Fruit fly (Drosophila melanogaster) whole organism, prepupa: Measurements from ENCODE around the gene CG7084.

Experiments used
- Blimp-1 ChIP-seq: fragments of 200-800 bp; sonication (Bioruptor generic); optimal IDR thresholded peaks from 3 replicates; lab custom pipeline; 2017; ENCODE audit warnings: missing biosample characterization, missing genetic modification characterization, mild to moderate bottlenecking, moderate library complexity, missing genetic modification reagents
- CG11762 ChIP-seq: fragments of 200-800 bp; sonication (Bioruptor generic); optimal IDR thresholded peaks from 3 replicates; lab custom pipeline; 2016; ENCODE audit warnings: missing biosample characterization, missing genetic modification characterization; ENCODE audit not compliant: insufficient read depth
- CG1621 ChIP-seq: fragments of 200-800 bp; sonication (Bioruptor generic); optimal IDR thresholded peaks from 3 replicates; lab custom pipeline; 2018; ENCODE audit warnings: missing biosample characterization, mild to moderate bottlenecking, missing genetic modification characterization
- CG3032 ChIP-seq: fragments of 200-800 bp; optimal IDR thresholded peaks from 2 replicates; lab custom pipeline; 2019; ENCODE audit warnings: missing biosample characterization, mild to moderate bottlenecking, missing genetic modification characterization, moderate library complexity
- CG32006 ChIP-seq: fragments of 200-800 bp; sonication (Bioruptor generic); optimal IDR thresholded peaks from 3 replicates; lab custom pipeline; 2017; ENCODE audit warnings: missing biosample characterization, mild to moderate bottlenecking, missing genetic modification characterization
- CG34406 ChIP-seq: fragments of 200-800 bp; sonication (Bioruptor generic); optimal IDR thresholded peaks from 3 replicates; lab custom pipeline; 2016; ENCODE audit warnings: missing biosample characterization, missing genetic modification characterization
- CG3919 ChIP-seq: fragments of 200-800 bp; sonication (Bioruptor generic); optimal IDR thresholded peaks from 3 replicates; lab custom pipeline; 2016; ENCODE audit warnings: missing biosample characterization, missing genetic modification characterization
- CG4318 ChIP-seq: fragments of 200-800 bp; sonication (Bioruptor generic); optimal IDR thresholded peaks from 3 replicates; lab custom pipeline; 2017; ENCODE audit warnings: missing biosample characterization, mild to moderate bottlenecking, missing genetic modification characterization
- CG6163 ChIP-seq: fragments of 200-800 bp; sonication (Bioruptor generic); IDR thresholded peaks from 3 replicates; pipeline ENCODE4 v1.3.6; 2022; ENCODE audit warnings: missing biosample characterization, missing genetic modification characterization
- CG6276 ChIP-seq: fragments of 200-800 bp; sonication (Bioruptor generic); optimal IDR thresholded peaks from 2 replicates; lab custom pipeline; 2017; ENCODE audit warnings: missing biosample characterization, mild to moderate bottlenecking, missing genetic modification characterization
- CG6792 ChIP-seq: fragments of 200-800 bp; sonication (Bioruptor generic); optimal IDR thresholded peaks from 3 replicates; lab custom pipeline; 2016; ENCODE audit warnings: missing biosample characterization, missing genetic modification characterization
- CG6854 ChIP-seq: fragments of 200-800 bp; sonication (Bioruptor generic); optimal IDR thresholded peaks from 2 replicates; lab custom pipeline; 2017; ENCODE audit warnings: missing biosample characterization, mild to moderate bottlenecking, missing genetic modification characterization
- CG9139 ChIP-seq: fragments of 200-800 bp; sonication (Bioruptor generic); optimal IDR thresholded peaks from 3 replicates; lab custom pipeline; 2017; ENCODE audit warnings: missing biosample characterization, mild to moderate bottlenecking, missing genetic modification characterization
- Eip75B ChIP-seq: fragments of 200-800 bp; sonication (Bioruptor generic); optimal IDR thresholded peaks from 3 replicates; lab custom pipeline; 2016; ENCODE audit warnings: missing biosample characterization, missing genetic modification characterization
- Eip78C ChIP-seq: fragments of 200-800 bp; sonication (Bioruptor generic); peaks from one replicate; lab custom pipeline; 2016; ENCODE audit warnings: missing biosample characterization, missing genetic modification characterization
- Ets21C ChIP-seq: fragments of 200-800 bp; sonication (Bioruptor generic); optimal IDR thresholded peaks from 3 replicates; lab custom pipeline; 2016; ENCODE audit warnings: missing biosample characterization, missing genetic modification characterization
- Gug ChIP-seq: fragments of 200-800 bp; sonication (Bioruptor generic); IDR thresholded peaks from 2 replicates; pipeline ENCODE4 v1.3.6; 2022; ENCODE audit warnings: missing biosample characterization, missing genetic modification characterization
- Hr38 ChIP-seq: sonication (Bioruptor generic); optimal IDR thresholded peaks from 2 replicates; lab custom pipeline; 2016; ENCODE audit warnings: missing biosample characterization, missing genetic modification characterization
- Hr39 ChIP-seq: fragments of 200-800 bp; sonication (Bioruptor generic); optimal IDR thresholded peaks from 2 replicates; lab custom pipeline; 2016; ENCODE audit warnings: missing biosample characterization, missing genetic modification characterization
- Hr4 ChIP-seq: fragments of 200-800 bp; sonication (Bioruptor generic); optimal IDR thresholded peaks from 3 replicates; lab custom pipeline; 2016; ENCODE audit warnings: missing biosample characterization, missing genetic modification characterization
- Smox ChIP-seq: fragments of 200-800 bp; sonication (Bioruptor generic); optimal IDR thresholded peaks from 3 replicates; lab custom pipeline; 2016; ENCODE audit warnings: missing biosample characterization, missing genetic modification characterization
- Sox102F ChIP-seq: fragments of 200-800 bp; sonication (Bioruptor generic); optimal IDR thresholded peaks from 2 replicates; lab custom pipeline; 2016; ENCODE audit warnings: missing biosample characterization, mild to moderate bottlenecking, missing genetic modification characterization
- Sox14 ChIP-seq: fragments of 200-800 bp; sonication (Bioruptor generic); optimal IDR thresholded peaks from 3 replicates; lab custom pipeline; 2016; ENCODE audit warnings: missing biosample characterization, missing genetic modification characterization
- Sox15 ChIP-seq: fragments of 200-800 bp; sonication (Bioruptor generic); optimal IDR thresholded peaks from 3 replicates; lab custom pipeline; 2016; ENCODE audit warnings: missing biosample characterization, missing genetic modification characterization
- achi ChIP-seq: fragments of 200-800 bp; sonication (Bioruptor generic); optimal IDR thresholded peaks from 3 replicates; lab custom pipeline; 2016; ENCODE audit warnings: missing biosample characterization, missing genetic modification characterization
- dac ChIP-seq: fragments of 200-800 bp; sonication (Bioruptor generic); optimal IDR thresholded peaks from 2 replicates; lab custom pipeline; 2017; ENCODE audit warnings: missing biosample characterization, mild to moderate bottlenecking, missing genetic modification characterization
- dsx ChIP-seq: fragments of 200-800 bp; optimal IDR thresholded peaks from 3 replicates; lab custom pipeline; 2019; ENCODE audit warnings: missing biosample characterization, mild to moderate bottlenecking, missing genetic modification characterization, moderate library complexity; ENCODE audit not compliant: poor library complexity, severe bottlenecking
- fd59A ChIP-seq: fragments of 200-800 bp; sonication (Bioruptor generic); optimal IDR thresholded peaks from 2 replicates; lab custom pipeline; 2017; ENCODE audit warnings: missing biosample characterization, mild to moderate bottlenecking, missing genetic modification characterization, missing genetic modification reagents
- lz ChIP-seq: fragments of 200-800 bp; sonication (Bioruptor generic); optimal IDR thresholded peaks from 3 replicates; lab custom pipeline; 2016; ENCODE audit warnings: missing biosample characterization, missing genetic modification characterization
- pdm3 ChIP-seq: fragments of 200-800 bp; sonication (Bioruptor generic); optimal IDR thresholded peaks from 3 replicates; lab custom pipeline; 2016; ENCODE audit warnings: missing biosample characterization, missing genetic modification characterization
- salr ChIP-seq, 2 experiments: fragments of 200-800 bp; sonication (Bioruptor generic); optimal IDR thresholded peaks; 3 replicates each; lab custom pipeline; 2016 to 2018; ENCODE audit warnings: missing biosample characterization in 2 of 2, missing genetic modification characterization in 2 of 2, mild to moderate bottlenecking in 1 of 2
- svp ChIP-seq: fragments of 200-800 bp; sonication (Bioruptor generic); peaks from one replicate; lab custom pipeline; 2016; ENCODE audit warnings: missing biosample characterization, missing genetic modification characterization
- topi ChIP-seq: fragments of 200-800 bp; sonication (Bioruptor generic); optimal IDR thresholded peaks from 3 replicates; lab custom pipeline; 2016; ENCODE audit warnings: missing biosample characterization, missing genetic modification characterization

The CG7084 gene

dm6 chr3R:22328665-22329350 lies 30.2 kb downstream of the CG7084 start, which contains the start of gene CG7080 (continued):
- TF ChIP-seq Hr39 (no peak), CG1621 (tag; lab: Kevin White, UChicago) (no peak), CG6792 (peak; percentile 38), Blimp-1 (GFP tag; lab: Kevin White, UChicago) (peak; percentile 2), topi (GFP tag; lab: Kevin White, UChicago) (peak; percentile 40), lz (no peak), CG6854 (GFP tag; lab: Kevin White, UChicago) (no peak), salr (GFP tag; optimal IDR thresholded peaks at IDR 0.05; lab: Kevin White, UChicago) (no peak), pdm3 (GFP tag; lab: Kevin White, UChicago) (peak; percentile 35), CG6163 (no peak; the same call in 2 of the 3 replicates), achi (GFP tag; lab: Kevin White, UChicago) (peak; percentile 12), CG3919 (peak; percentile 31), CG9139 (no peak), CG11762 (GFP tag; lab: Kevin White, UChicago) (no peak), svp (GFP tag; lab: Kevin White, UChicago) (peak; percentile 80), dac (no peak), CG4318 (GFP tag; lab: Kevin White, UChicago) (no peak), Eip75B (GFP tag; lab: Kevin White, UChicago) (peak; percentile 6), CG32006 (GFP tag; lab: Kevin White, UChicago) (peak; percentile 20), CG34406 (GFP tag; lab: Kevin White, UChicago) (peak; percentile 43), Sox14 (GFP tag; lab: Kevin White, UChicago) (no peak), Gug (no peak)
- TF ChIP-seq, all 60 proteins: peak for 22

DNA sequence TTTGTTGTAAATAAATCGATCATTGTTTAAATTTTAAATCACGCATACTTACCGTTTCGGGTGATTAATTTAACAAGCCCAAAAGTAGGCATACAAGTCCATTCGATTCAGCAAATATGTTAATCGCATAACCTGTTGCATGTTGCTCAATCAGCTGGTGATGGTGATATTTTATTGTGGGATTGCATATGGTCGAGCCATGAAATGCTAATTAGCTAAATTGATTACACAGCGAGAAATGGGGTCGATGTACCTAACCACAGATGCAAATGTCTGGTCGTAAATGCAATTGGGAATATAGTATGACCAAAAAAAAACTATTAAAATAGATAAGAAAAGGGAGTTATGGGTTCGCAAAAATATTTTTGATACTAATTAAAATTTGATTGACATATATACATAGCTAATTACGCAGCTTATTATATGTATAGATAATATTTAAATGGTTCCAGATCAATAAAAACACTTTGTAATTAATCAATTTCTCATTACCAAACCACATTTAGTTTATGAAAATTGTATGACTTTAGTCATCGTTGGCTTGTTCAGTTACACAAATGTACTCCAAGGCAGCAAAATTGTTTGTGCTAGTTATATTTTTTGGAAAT lies 32.0 kb downstream of the CG7084 start, which contains the start of gene CG33721:
Gene CG33721 (plus strand): TSS at position 558 of the 608 bp plus-strand sequence.
- TF ChIP-seq Eip78C (GFP tag; lab: Kevin White, UChicago) = peak; percentile 1
- no peak for TF ChIP-seq CG6163

dm6 chr3R:22331691-22332090 lies 33.1 kb downstream of the CG7084 start, which contains the start of gene CG13862:
CG13862 (plus strand) TSS chr3R:22331991.
- TF ChIP-seq Hr4 (no peak), dsx (GFP tag; lab: Kevin White, UChicago) (no peak), Smox (no peak)

DNA sequence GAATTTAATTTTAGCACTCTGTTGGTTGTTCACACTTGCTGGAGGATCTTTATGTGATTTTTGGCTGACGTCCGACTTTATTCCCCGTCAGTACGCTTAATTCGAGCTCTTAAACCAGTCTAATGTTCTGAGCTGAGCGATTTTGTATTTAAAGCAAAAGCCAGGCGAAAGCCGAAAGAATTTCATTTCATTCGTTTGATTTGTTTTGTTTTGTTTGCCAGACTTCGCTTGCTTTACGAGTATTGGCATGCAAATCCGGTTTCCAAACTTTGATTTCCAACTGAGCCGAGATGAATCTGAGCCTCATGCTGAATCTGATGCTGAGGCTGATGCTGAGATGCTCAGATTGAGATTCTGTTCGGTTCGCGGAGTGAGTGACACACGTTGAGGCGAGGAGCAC lies 35.4 kb downstream of the CG7084 start, which contains the start of gene CG5391:
Gene CG5391 (minus strand): TSS at position 101 of the 400 bp plus-strand sequence.
- no peak for TF ChIP-seq Blimp-1 (GFP tag; lab: Kevin White, UChicago)
- no peak for TF ChIP-seq Hr39
- TF ChIP-seq svp (GFP tag; lab: Kevin White, UChicago) = no peak
- no peak for TF ChIP-seq CG34406 (GFP tag; lab: Kevin White, UChicago)
- TF ChIP-seq Sox102F (GFP tag; lab: Kevin White, UChicago) = no peak
- no peak for TF ChIP-seq Hr38 (GFP tag; lab: Kevin White, UChicago)
- no peak for TF ChIP-seq Ets21C (GFP tag; lab: Kevin White, UChicago)
- no peak for TF ChIP-seq CG3032 (tag; lab: Kevin White, UChicago)
- TF ChIP-seq CG6163 = no peak
- TF ChIP-seq fd59A (GFP tag; lab: Kevin White, UChicago) = no peak
- no peak for TF ChIP-seq achi (GFP tag; lab: Kevin White, UChicago)
- TF ChIP-seq salr (GFP tag; optimal IDR thresholded peaks at IDR 0.05; lab: Kevin White, UChicago) = no peak
- TF ChIP-seq Hr4 = no peak
- TF ChIP-seq CG6854 (GFP tag; lab: Kevin White, UChicago) = no peak
- no peak for TF ChIP-seq CG6276 (GFP tag; lab: Kevin White, UChicago)
- no peak for TF ChIP-seq Smox
- no peak for TF ChIP-seq Sox15 (GFP tag; lab: Kevin White, UChicago)
- no peak for TF ChIP-seq dsx (GFP tag; lab: Kevin White, UChicago)
